Worm (Caenorhabditis elegans): ENCODE results near the gene ragc-1.

- no peak for TF ChIP-seq ama-1 (optimal IDR thresholded peaks at IDR 0.05)
- TF ChIP-seq ama-1 (GFP tag; optimal IDR thresholded peaks at IDR 0.05): no peak
- no peak for TF ChIP-seq ccch-3 (GFP tag; optimal IDR thresholded peaks at IDR 0.05)
These were observed 40.0 kb upstream of the ragc-1 start for ce11 chrIV:11644705-11645104.
